Fruit fly (Drosophila melanogaster) whole organism, adult: Measurements from ENCODE around the gene RpL37A.

Source experiments
- CG11617 ChIP-seq: fragments of 200-800 bp; sonication (Bioruptor generic); optimal IDR thresholded peaks from 2 replicates; lab custom pipeline; 2017; ENCODE audit warnings: mild to moderate bottlenecking, missing biosample characterization, missing genetic modification reagents, missing genetic modification characterization
- CG12768 ChIP-seq: fragments of 200-800 bp; sonication (Bioruptor generic); optimal IDR thresholded peaks from 2 replicates; lab custom pipeline; 2017; ENCODE audit warnings: missing biosample characterization, missing genetic modification characterization, mild to moderate bottlenecking, moderate library complexity, missing genetic modification reagents
- CG14711 ChIP-seq: fragments of 200-800 bp; sonication (Bioruptor generic); optimal IDR thresholded peaks from 2 replicates; lab custom pipeline; 2018; ENCODE audit warnings: missing biosample characterization, mild to moderate bottlenecking, missing genetic modification characterization, moderate library complexity
- CG1620 ChIP-seq: fragments of 200-800 bp; sonication (Bioruptor generic); optimal IDR thresholded peaks from 2 replicates; lab custom pipeline; 2016; ENCODE audit warnings: missing biosample characterization, missing genetic modification characterization
- CG33017 ChIP-seq: fragments of 200-800 bp; sonication (Bioruptor generic); optimal IDR thresholded peaks from 2 replicates; lab custom pipeline; 2018; ENCODE audit warnings: missing biosample characterization, mild to moderate bottlenecking, missing genetic modification characterization, moderate library complexity
- CG5204 ChIP-seq: fragments of 200-800 bp; sonication (Bioruptor generic); optimal IDR thresholded peaks from 2 replicates; lab custom pipeline; 2016; ENCODE audit warnings: missing biosample characterization, missing genetic modification characterization
- CG7045 ChIP-seq: fragments of 200-800 bp; sonication (Bioruptor generic); optimal IDR thresholded peaks from 2 replicates; lab custom pipeline; 2017; ENCODE audit warnings: missing biosample characterization, mild to moderate bottlenecking, missing genetic modification characterization
- CG7101 ChIP-seq: fragments of 200-800 bp; sonication (Bioruptor generic); optimal IDR thresholded peaks from 2 replicates; lab custom pipeline; 2018; ENCODE audit warnings: missing biosample characterization, mild to moderate bottlenecking, missing genetic modification characterization, moderate library complexity
- Clk ChIP-seq: fragments of 200-800 bp; sonication (Bioruptor generic); optimal IDR thresholded peaks from 2 replicates; lab custom pipeline; 2017; ENCODE audit warnings: missing biosample characterization, missing genetic modification characterization
- Crg-1 ChIP-seq: fragments of 200-800 bp; sonication (Bioruptor generic); optimal IDR thresholded peaks from 2 replicates; lab custom pipeline; 2016; ENCODE audit warnings: missing biosample characterization, missing genetic modification characterization
- Hr96 ChIP-seq: fragments of 200-800 bp; sonication (Bioruptor generic); optimal IDR thresholded peaks from 2 replicates; lab custom pipeline; 2016; ENCODE audit warnings: missing biosample characterization, missing genetic modification characterization
- Mnt ChIP-seq: fragments of 200-800 bp; sonication (Bioruptor generic); optimal IDR thresholded peaks from 2 replicates; lab custom pipeline; 2016; ENCODE audit warnings: missing biosample characterization, mild to moderate bottlenecking, missing genetic modification characterization
- bab1 ChIP-seq: fragments of 200-800 bp; sonication (Bioruptor generic); optimal IDR thresholded peaks from 3 replicates; lab custom pipeline; 2019; ENCODE audit warnings: missing biosample characterization, mild to moderate bottlenecking, missing genetic modification characterization, moderate library complexity
- cic ChIP-seq: fragments of 200-800 bp; sonication (Bioruptor generic); optimal IDR thresholded peaks from 2 replicates; lab custom pipeline; 2017; ENCODE audit warnings: missing biosample characterization, mild to moderate bottlenecking, missing genetic modification characterization, moderate library complexity
- cnc ChIP-seq, 2 experiments: fragments of >200 bp; optimal IDR thresholded peaks; 2 replicates each; lab custom pipeline; 2017
- kay ChIP-seq: fragments of 200-800 bp; sonication (Bioruptor generic); peaks from one replicate; lab custom pipeline; 2016; ENCODE audit warnings: missing biosample characterization, missing genetic modification characterization, borderline replicate concordance
- ovo ChIP-seq: fragments of 200-800 bp; sonication (Bioruptor generic); optimal IDR thresholded peaks from 2 replicates; lab custom pipeline; 2016; ENCODE audit warnings: missing biosample characterization, missing genetic modification characterization
- pad ChIP-seq: fragments of 200-800 bp; sonication (Bioruptor generic); optimal IDR thresholded peaks from 3 replicates; lab custom pipeline; 2017; ENCODE audit warnings: missing biosample characterization, missing genetic modification characterization, mild to moderate bottlenecking, moderate library complexity, missing genetic modification reagents
- tj ChIP-seq: fragments of 200-800 bp; sonication (Bioruptor generic); optimal IDR thresholded peaks from 3 replicates; lab custom pipeline; 2017; ENCODE audit warnings: missing biosample characterization, mild to moderate bottlenecking, missing genetic modification characterization, moderate library complexity
- toe ChIP-seq: fragments of 200-800 bp; sonication (Bioruptor generic); optimal IDR thresholded peaks from 2 replicates; lab custom pipeline; 2016; ENCODE audit warnings: missing biosample characterization, missing genetic modification characterization

The RpL37A gene

dm6 chr2L:5111261-5111922, 40.6 kb downstream of the RpL37A start:
- TF ChIP-seq CG5204 (no peak), Clk (GFP tag; lab: Kevin White, UChicago) (no peak), bab1 (GFP tag; lab: Kevin White, UChicago) (no peak), kay (peak; percentile 56)

- TF ChIP-seq CG33017 (no peak), ovo (no peak), CG7101 (tag; lab: Kevin White, UChicago) (no peak), CG11617 (no peak), toe (GFP tag; lab: Kevin White, UChicago) (no peak)
Measured at dm6 chr2L:5113480-5114118, 42.8 kb downstream of the RpL37A start.

dm6 chr2L:5114879-5115278, 44.1 kb downstream of the RpL37A start:
- TF ChIP-seq CG7045 (GFP tag; lab: Kevin White, UChicago) (no peak), bab1 (GFP tag; lab: Kevin White, UChicago) (no peak), toe (GFP tag; lab: Kevin White, UChicago) (no peak), pad (GFP tag; lab: Kevin White, UChicago) (no peak), kay (no peak), tj (no peak), Crg-1 (no peak), ovo (no peak), cic (no peak), CG14711 (tag; lab: Kevin White, UChicago) (no peak), Hr96 (GFP tag; lab: Kevin White, UChicago) (no peak), cnc (optimal IDR thresholded peaks at IDR 0.05; lab: Kevin White, UChicago) (no peak), CG1620 (GFP tag; lab: Kevin White, UChicago) (no peak), CG7101 (tag; lab: Kevin White, UChicago) (no peak), CG11617 (no peak), Clk (GFP tag; lab: Kevin White, UChicago) (no peak)

dm6 chr2L:5116489-5116888, 45.7 kb downstream of the RpL37A start:
- TF ChIP-seq bab1 (GFP tag; lab: Kevin White, UChicago) (no peak), Mnt (no peak), Hr96 (GFP tag; lab: Kevin White, UChicago) (no peak), Clk (GFP tag; lab: Kevin White, UChicago) (no peak), pad (GFP tag; lab: Kevin White, UChicago) (no peak), toe (GFP tag; lab: Kevin White, UChicago) (no peak), CG11617 (no peak), ovo (no peak), Crg-1 (no peak), CG7101 (tag; lab: Kevin White, UChicago) (no peak), CG5204 (no peak), tj (no peak)

dm6 chr2L:5117054-5117453, 46.3 kb downstream of the RpL37A start:
- TF ChIP-seq CG5204 (no peak), CG7101 (tag; lab: Kevin White, UChicago) (peak; percentile 38), cnc (optimal IDR thresholded peaks at IDR 0.05; lab: Kevin White, UChicago) (no peak), toe (GFP tag; lab: Kevin White, UChicago) (no peak), CG7045 (GFP tag; lab: Kevin White, UChicago) (peak; percentile 53), ovo (no peak), CG11617 (peak; percentile 48), CG14711 (tag; lab: Kevin White, UChicago) (no peak), tj (no peak), CG33017 (peak; percentile 17), Hr96 (GFP tag; lab: Kevin White, UChicago) (no peak), kay (no peak), Crg-1 (peak; percentile 28), cic (peak; percentile 45), bab1 (GFP tag; lab: Kevin White, UChicago) (no peak)

dm6 chr2L:5119640-5120039, 48.9 kb downstream of the RpL37A start:
- no peak for TF ChIP-seq toe (GFP tag; lab: Kevin White, UChicago)
- TF ChIP-seq pad (GFP tag; lab: Kevin White, UChicago), result no peak
- no peak for TF ChIP-seq CG7101 (tag; lab: Kevin White, UChicago)
- no peak for TF ChIP-seq CG33017
- TF ChIP-seq CG12768, result no peak
- no peak for TF ChIP-seq CG5204
- no peak for TF ChIP-seq kay
- no peak for TF ChIP-seq ovo
- TF ChIP-seq Hr96 (GFP tag; lab: Kevin White, UChicago), result no peak
- no peak for TF ChIP-seq cnc (optimal IDR thresholded peaks at IDR 0.05; lab: Kevin White, UChicago)
- TF ChIP-seq CG14711 (tag; lab: Kevin White, UChicago), result no peak
- no peak for TF ChIP-seq CG7045 (GFP tag; lab: Kevin White, UChicago)
- TF ChIP-seq tj, result no peak
- no peak for TF ChIP-seq Crg-1
- TF ChIP-seq bab1 (GFP tag; lab: Kevin White, UChicago), result no peak
- TF ChIP-seq CG1620 (GFP tag; lab: Kevin White, UChicago), result no peak
- TF ChIP-seq Clk (GFP tag; lab: Kevin White, UChicago), result no peak
